Worm (Caenorhabditis elegans): ENCODE measurements around the gene W06F12.3.

- TF ChIP-seq snpc-1.3 (tag; optimal IDR thresholded peaks at IDR 0.05; ENCODE audit: insufficient read depth): no peak
- TF ChIP-seq Y95B8A.8 (GFP tag; IDR thresholded peaks at IDR 0.05): no peak
- TF ChIP-seq B0336.3 (GFP tag; IDR thresholded peaks at IDR 0.05): no peak
- no peak for TF ChIP-seq zim-3 (tag; optimal IDR thresholded peaks at IDR 0.05)
These were observed at the start of gene W06F12.3 for ce11 chrIII:13735008-13735407.

Measured in whole organism, young adult.